Worm (Caenorhabditis elegans) whole organism, L1 larva: ENCODE results near the gene C35B1.2.
A peak's percentile ranks its signal among the peaks of the same experiment; 100 is the strongest.

ENCODE experiments used
- C16A3.4 ChIP-seq: fragments of 150-350 bp; optimal IDR thresholded peaks from 2 replicates; lab custom pipeline; 2014; ENCODE audit warnings: missing biosample characterization, missing genetic modification characterization
- C34B4.2 ChIP-seq: sonication (generic microtip); optimal IDR thresholded peaks from 2 replicates; lab custom pipeline; 2017; ENCODE audit warnings: mild to moderate bottlenecking, missing genetic modification characterization, missing compliant biosample characterization
- F16B12.6 ChIP-seq: fragments of 150-350 bp; optimal IDR thresholded peaks from 2 replicates; lab custom pipeline; 2014; ENCODE audit warnings: missing biosample characterization, missing genetic modification characterization
- alr-1 ChIP-seq: fragments of 200-800 bp; sonication (Bioruptor generic); optimal IDR thresholded peaks from 2 replicates; lab custom pipeline; 2018; ENCODE audit warnings: borderline replicate concordance, mild to moderate bottlenecking, missing genetic modification characterization, missing compliant biosample characterization
- aly-2 ChIP-seq: fragments of 150-350 bp; optimal IDR thresholded peaks from 2 replicates; lab custom pipeline; 2014; ENCODE audit warnings: missing biosample characterization, missing genetic modification characterization
- ceh-8 ChIP-seq: fragments of 200-800 bp; sonication (Bioruptor generic); optimal IDR thresholded peaks from 2 replicates; lab custom pipeline; 2018; ENCODE audit warnings: mild to moderate bottlenecking, missing genetic modification characterization, moderate library complexity, missing compliant biosample characterization
- ceh-82 ChIP-seq, 3 experiments: fragments of 150-350 bp in 1 of 3; sonication (generic microtip) in 2 of 3; optimal IDR thresholded peaks; 2 replicates each; lab custom pipeline; 2014 to 2017; ENCODE audit warnings: missing biosample characterization in 3 of 3, missing genetic modification characterization in 3 of 3
- ceh-88 ChIP-seq: fragments of 200-800 bp; sonication (Bioruptor generic); IDR thresholded peaks from 2 replicates; pipeline ENCODE4 v1.3.6; 2022; ENCODE audit warnings: missing genetic modification characterization, missing compliant biosample characterization
- dpl-1 ChIP-seq, 3 experiments: fragments of 150-350 bp in 2 of 3; sonication (generic microtip) in 1 of 3; optimal IDR thresholded peaks; 2 replicates each; lab custom pipeline; 2014 to 2017; ENCODE audit warnings: missing biosample characterization in 3 of 3, missing genetic modification characterization in 3 of 3, missing genetic modification reagents in 3 of 3
- dsc-1 ChIP-seq: sonication (generic microtip); optimal IDR thresholded peaks from 2 replicates; lab custom pipeline; 2016; ENCODE audit warnings: mild to moderate bottlenecking, missing genetic modification characterization, missing compliant biosample characterization
- efl-3 ChIP-seq: fragments of 200-800 bp; sonication (Bioruptor generic); optimal IDR thresholded peaks from 2 replicates; lab custom pipeline; 2018; ENCODE audit warnings: mild to moderate bottlenecking, missing genetic modification characterization, missing compliant biosample characterization
- egl-27 ChIP-seq, 2 experiments: fragments of 150-350 bp in 1 of 2; sonication (generic microtip); optimal IDR thresholded peaks; 3 replicates each; lab custom pipeline; 2017 to 2018; ENCODE audit warnings: missing biosample characterization in 2 of 2, missing genetic modification characterization in 2 of 2, missing genetic modification reagents in 2 of 2
- elt-2 ChIP-seq: sonication (generic microtip); optimal IDR thresholded peaks from 2 replicates; lab custom pipeline; 2016; ENCODE audit warnings: missing genetic modification characterization, mild to moderate bottlenecking, inconsistent platforms, missing compliant biosample characterization, missing genetic modification reagents
- elt-3 ChIP-seq, 6 experiments: fragments of 150-350 bp in 1 of 6; sonication (generic microtip); optimal IDR thresholded peaks; 2 replicates each; lab custom pipeline; 2017 to 2018; ENCODE audit warnings: missing biosample characterization in 6 of 6, missing genetic modification characterization in 6 of 6, inconsistent platforms in 1 of 6
- fkh-8 ChIP-seq: sonication (generic microtip); optimal IDR thresholded peaks from 2 replicates; lab custom pipeline; 2016; ENCODE audit warnings: mild to moderate bottlenecking, missing genetic modification characterization, missing compliant biosample characterization
- hlh-17 ChIP-seq: fragments of 200-800 bp; sonication (Bioruptor generic); optimal IDR thresholded peaks from 2 replicates; lab custom pipeline; 2018; ENCODE audit warnings: missing genetic modification characterization, mild to moderate bottlenecking, missing compliant biosample characterization, moderate library complexity, borderline replicate concordance
- jun-1 ChIP-seq: fragments of 150-350 bp; optimal IDR thresholded peaks from 2 replicates; lab custom pipeline; 2014; ENCODE audit warnings: missing biosample characterization, missing genetic modification reagents, missing genetic modification characterization
- lin-15B ChIP-seq: fragments of 150-350 bp; sonication (generic microtip); optimal IDR thresholded peaks from 3 replicates; lab custom pipeline; 2014; ENCODE audit warnings: missing biosample characterization, missing genetic modification characterization
- lin-35 ChIP-seq, 2 experiments: fragments of 150-350 bp; optimal IDR thresholded peaks; 2 replicates each; lab custom pipeline; 2014; ENCODE audit warnings: missing biosample characterization in 2 of 2, missing genetic modification characterization in 2 of 2, missing genetic modification reagents in 2 of 2
- lin-39 ChIP-seq: fragments of 150-350 bp; optimal IDR thresholded peaks from 2 replicates; lab custom pipeline; 2014; ENCODE audit warnings: missing biosample characterization, missing genetic modification reagents, missing genetic modification characterization
- mab-9 ChIP-seq: fragments of 200-800 bp; sonication (Bioruptor generic); IDR thresholded peaks from 2 replicates; pipeline ENCODE4 v1.3.6; 2022; ENCODE audit warnings: missing genetic modification reagents, missing genetic modification characterization, missing compliant biosample characterization
- mep-1 ChIP-seq: fragments of 150-350 bp; optimal IDR thresholded peaks from 2 replicates; lab custom pipeline; 2014; ENCODE audit warnings: missing biosample characterization, missing genetic modification characterization
- nhr-11 ChIP-seq: fragments of 150-350 bp; optimal IDR thresholded peaks from 2 replicates; lab custom pipeline; 2014; ENCODE audit warnings: missing biosample characterization, missing genetic modification characterization
- nhr-12 ChIP-seq: sonication (generic microtip); optimal IDR thresholded peaks from 2 replicates; lab custom pipeline; 2017; ENCODE audit warnings: missing biosample characterization, missing genetic modification characterization
- nhr-19 ChIP-seq: fragments of 200-800 bp; sonication (Bioruptor generic); conservative IDR thresholded peaks from 2 replicates; pipeline ENCODE4 v1.3.6; 2022; ENCODE audit warnings: missing genetic modification characterization, missing compliant biosample characterization
- nhr-20 ChIP-seq: sonication (generic microtip); optimal IDR thresholded peaks from 2 replicates; lab custom pipeline; 2016; ENCODE audit warnings: mild to moderate bottlenecking, missing genetic modification characterization, missing compliant biosample characterization
- nhr-237 ChIP-seq: fragments of 150-350 bp; optimal IDR thresholded peaks from 2 replicates; lab custom pipeline; 2014; ENCODE audit warnings: missing biosample characterization, missing genetic modification characterization
- nhr-47 ChIP-seq: sonication (generic microtip); optimal IDR thresholded peaks from 2 replicates; lab custom pipeline; 2016; ENCODE audit warnings: mild to moderate bottlenecking, missing genetic modification characterization, moderate library complexity, missing compliant biosample characterization
- nhr-84 ChIP-seq: sonication (generic microtip); optimal IDR thresholded peaks from 2 replicates; lab custom pipeline; 2017; ENCODE audit warnings: missing biosample characterization, missing genetic modification characterization
- nhr-85 ChIP-seq: sonication (generic microtip); peaks from one replicate; lab custom pipeline; 2016; ENCODE audit warnings: missing genetic modification characterization, inconsistent platforms, missing compliant biosample characterization
- nhr-90 ChIP-seq: sonication (generic microtip); optimal IDR thresholded peaks from 2 replicates; lab custom pipeline; 2016; ENCODE audit warnings: mild to moderate bottlenecking, missing genetic modification characterization, missing compliant biosample characterization; ENCODE audit not compliant: poor library complexity
- skn-1 ChIP-seq: fragments of 150-350 bp; optimal IDR thresholded peaks from 2 replicates; lab custom pipeline; 2014; ENCODE audit warnings: missing biosample characterization, missing genetic modification characterization
- snpc-4 ChIP-seq: fragments of 150-350 bp; optimal IDR thresholded peaks from 2 replicates; lab custom pipeline; 2014; ENCODE audit warnings: missing biosample characterization, missing genetic modification characterization
- sup-37 ChIP-seq: fragments of 200-800 bp; sonication (Bioruptor generic); optimal IDR thresholded peaks from 2 replicates; lab custom pipeline; 2018; ENCODE audit warnings: mild to moderate bottlenecking, missing genetic modification characterization, missing compliant biosample characterization
- swsn-7 ChIP-seq: sonication (generic microtip); optimal IDR thresholded peaks from 2 replicates; lab custom pipeline; 2016; ENCODE audit warnings: missing genetic modification characterization, missing compliant biosample characterization
- tbx-2 ChIP-seq: sonication (generic microtip); optimal IDR thresholded peaks from 2 replicates; lab custom pipeline; 2016; ENCODE audit warnings: missing genetic modification characterization, missing compliant biosample characterization
- tlp-1 ChIP-seq: fragments of 150-350 bp; optimal IDR thresholded peaks from 2 replicates; lab custom pipeline; 2014; ENCODE audit warnings: missing biosample characterization, missing genetic modification characterization
- unc-130 ChIP-seq: fragments of 150-350 bp; optimal IDR thresholded peaks from 2 replicates; lab custom pipeline; 2017; ENCODE audit warnings: missing biosample characterization, missing genetic modification characterization, inconsistent platforms
- unc-30 ChIP-seq: sonication (generic microtip); optimal IDR thresholded peaks from 2 replicates; lab custom pipeline; 2017; ENCODE audit warnings: missing biosample characterization, missing genetic modification characterization
- unc-62 ChIP-seq: fragments of 150-350 bp; optimal IDR thresholded peaks from 2 replicates; lab custom pipeline; 2014; ENCODE audit warnings: missing biosample characterization, missing genetic modification reagents, missing genetic modification characterization
- unc-98 ChIP-seq: fragments of 200-800 bp; sonication (Bioruptor generic); IDR thresholded peaks from 2 replicates; pipeline ENCODE4 v1.3.6; 2022; ENCODE audit warnings: missing genetic modification characterization, missing compliant biosample characterization
- vab-15 ChIP-seq: sonication (generic microtip); optimal IDR thresholded peaks from 2 replicates; lab custom pipeline; 2017; ENCODE audit warnings: missing genotype, mild to moderate bottlenecking, missing genetic modification characterization, missing compliant biosample characterization
- ztf-11 ChIP-seq, 2 experiments: sonication (generic microtip); optimal IDR thresholded peaks; 2 replicates each; lab custom pipeline; 2016 to 2017; ENCODE audit warnings: missing genetic modification characterization in 2 of 2, missing biosample characterization in 1 of 2, missing compliant biosample characterization in 1 of 2
- ztf-4 ChIP-seq: fragments of 150-350 bp; optimal IDR thresholded peaks from 2 replicates; lab custom pipeline; 2014; ENCODE audit warnings: missing biosample characterization, missing genetic modification characterization

C35B1.2 gene

DNA sequence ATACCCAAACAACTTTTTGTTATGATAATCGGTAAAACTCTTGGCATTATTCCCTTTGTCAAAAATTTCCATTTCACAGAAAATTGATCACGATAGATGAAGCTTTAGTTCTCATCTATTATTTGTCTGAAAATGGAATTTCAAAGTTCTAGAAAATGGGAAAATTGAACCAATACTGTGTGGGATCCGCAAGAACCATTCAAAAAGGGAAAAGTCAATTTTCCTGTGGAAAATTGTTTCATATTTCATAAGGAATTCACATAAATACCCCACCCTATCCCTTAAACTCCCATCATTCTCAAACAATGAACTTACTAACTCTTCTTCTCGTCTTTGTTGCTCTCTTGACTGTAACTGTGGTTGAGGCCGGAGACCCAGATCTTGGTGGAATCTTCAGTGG is 5.2 kb upstream of the C35B1.2 start, which contains the start of the genes C35B1.9 and C35B1.3:
TSS of gene C35B1.9 (minus strand) at position 101 of the 400 bp plus-strand sequence.
TSS of gene C35B1.3 (plus strand) at position 306 of the 400 bp plus-strand sequence.
- TF ChIP-seq vab-15 (tag; lab: Kevin White, UChicago) (no peak), aly-2 (tag; lab: Kevin White, UChicago) (no peak), ztf-11 (tag; optimal IDR thresholded peaks at IDR 0.05; lab: Kevin White, UChicago) (no peak)

DNA sequence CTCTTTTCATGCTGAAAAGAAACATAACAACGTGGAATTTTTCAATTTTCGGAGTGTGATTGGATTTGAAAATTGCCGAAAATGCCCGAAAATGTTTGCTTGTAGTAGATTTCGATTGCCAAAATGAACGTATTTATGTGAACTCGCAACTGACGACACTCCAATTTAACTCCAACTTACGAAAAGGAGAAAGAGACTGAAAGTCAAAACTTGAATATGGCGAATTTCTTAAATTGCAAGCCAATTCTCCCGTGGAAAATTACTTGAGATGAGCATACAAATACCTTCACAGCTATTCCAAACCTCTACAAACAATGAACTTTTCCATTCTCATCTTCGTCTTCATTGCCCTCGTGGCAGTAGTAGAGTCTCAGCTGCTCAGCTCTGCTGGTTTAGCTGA is 3.4 kb upstream of the C35B1.2 start:
- TF ChIP-seq tlp-1 (tag; lab: Kevin White, UChicago): no peak
- no peak for TF ChIP-seq alr-1 (tag; lab: Kevin White, UChicago)
- no peak for TF ChIP-seq aly-2 (tag; lab: Kevin White, UChicago)
- TF ChIP-seq unc-130 (tag; lab: Kevin White, UChicago): no peak
- TF ChIP-seq nhr-20 (tag; lab: Kevin White, UChicago): no peak
- no peak for TF ChIP-seq dsc-1 (tag; lab: Kevin White, UChicago)
- TF ChIP-seq unc-30 (tag; lab: Kevin White, UChicago): no peak
- TF ChIP-seq nhr-84: no peak
- no peak for TF ChIP-seq efl-3
- TF ChIP-seq snpc-4 (tag; lab: Kevin White, UChicago): no peak
- no peak for TF ChIP-seq lin-39 (tag; lab: Kevin White, UChicago)
- no peak for TF ChIP-seq fkh-8
- no peak for TF ChIP-seq sup-37 (GFP tag; lab: Kevin White, UChicago)
- no peak for TF ChIP-seq swsn-7 (tag; lab: Kevin White, UChicago)
- no peak for TF ChIP-seq mep-1 (tag; lab: Kevin White, UChicago)
- TF ChIP-seq unc-98 (GFP tag; lab: Robert Waterston, UW): no peak

DNA sequence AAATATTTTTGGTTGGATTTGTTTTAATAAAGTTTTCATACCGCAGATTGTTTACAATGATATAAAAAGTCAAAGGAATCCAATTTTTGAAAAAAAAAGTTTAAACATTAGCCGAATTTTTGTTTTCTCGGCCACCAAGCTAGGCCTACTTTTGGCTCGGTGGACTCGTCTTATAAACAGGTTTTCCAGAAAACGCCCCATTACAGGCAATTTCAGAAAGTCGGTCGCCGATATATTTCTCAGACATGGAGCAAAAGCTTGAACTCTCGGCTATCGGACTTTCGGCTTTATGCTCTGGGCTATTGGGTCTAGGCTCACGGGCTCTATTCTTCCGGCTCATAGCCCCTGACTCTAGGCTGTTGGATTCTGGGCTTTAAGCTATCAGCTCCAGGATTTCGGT is 2.9 kb upstream of the C35B1.2 start:
- TF ChIP-seq jun-1 (no peak), mep-1 (tag; lab: Kevin White, UChicago) (no peak), nhr-47 (tag; lab: Kevin White, UChicago) (no peak), ceh-88 (GFP tag; lab: Robert Waterston, UW) (no peak), F16B12.6 (tag; lab: Kevin White, UChicago) (no peak), dsc-1 (tag; lab: Kevin White, UChicago) (no peak), tlp-1 (tag; lab: Kevin White, UChicago) (no peak), nhr-237 (tag; lab: Kevin White, UChicago) (no peak), lin-15B (tag; lab: Kevin White, UChicago) (no peak), dpl-1 (GFP tag; optimal IDR thresholded peaks at IDR 0.05; lab: Kevin White, UChicago) (no peak), skn-1 (no peak), C34B4.2 (tag; lab: Kevin White, UChicago) (no peak), ztf-11 (tag; optimal IDR thresholded peaks at IDR 0.05; lab: Kevin White, UChicago) (no peak), elt-3 (tag; optimal IDR thresholded peaks at IDR 0.05; lab: Kevin White, UChicago) (no peak), ztf-4 (tag; lab: Kevin White, UChicago) (no peak), nhr-12 (tag; lab: Kevin White, UChicago) (no peak), nhr-84 (no peak), ceh-82 (tag; optimal IDR thresholded peaks at IDR 0.05; lab: Kevin White, UChicago) (no peak)

- TF ChIP-seq hlh-17 (GFP tag; lab: Kevin White, UChicago) (no peak), mab-9 (GFP tag; lab: Robert Waterston, UW) (no peak), ceh-8 (GFP tag; lab: Kevin White, UChicago) (no peak)
These were observed 1.9 kb upstream of the C35B1.2 start, which contains the start of gene C35B1.5 for ce11 chrIV:4084109-4084508. Gene C35B1.5 (minus strand): TSS chrIV:4084209.

DNA sequence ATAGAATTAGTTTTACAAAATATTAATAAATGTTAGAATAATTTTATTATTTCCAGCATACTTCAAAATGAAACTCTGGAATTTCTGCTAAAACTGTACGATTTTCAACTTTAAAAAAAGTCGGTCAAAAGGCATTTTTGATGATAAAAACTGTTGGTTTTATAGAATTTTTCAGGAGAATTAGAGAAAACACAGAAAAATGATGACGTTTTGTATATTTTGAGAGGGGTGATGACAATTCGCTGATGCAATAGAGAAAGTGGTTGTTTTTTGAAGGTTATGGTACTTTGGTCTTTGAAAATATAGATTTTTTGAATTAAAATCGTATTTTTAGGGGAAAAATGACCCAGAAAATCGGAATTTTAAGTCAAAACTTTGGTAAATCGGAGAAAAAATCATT is 990 bp upstream of the C35B1.2 start:
- TF ChIP-seq tbx-2 (tag; lab: Kevin White, UChicago): no peak
- no peak for TF ChIP-seq nhr-20 (tag; lab: Kevin White, UChicago)
- no peak for TF ChIP-seq F16B12.6 (tag; lab: Kevin White, UChicago)
- no peak for TF ChIP-seq unc-62
- no peak for TF ChIP-seq jun-1
- TF ChIP-seq elt-2 (tag; lab: Kevin White, UChicago): peak; percentile 48
- no peak for TF ChIP-seq nhr-11 (tag; lab: Kevin White, UChicago)
- peak; percentile 7 for TF ChIP-seq nhr-90 (tag; lab: Kevin White, UChicago)
- no peak for TF ChIP-seq C16A3.4 (tag; lab: Kevin White, UChicago)
- TF ChIP-seq dsc-1 (tag; lab: Kevin White, UChicago): no peak
- peak; percentile 83 for TF ChIP-seq nhr-85
- TF ChIP-seq fkh-8: no peak
- no peak for TF ChIP-seq nhr-84
- peak in 1 of 2 experiments; percentile 57 for TF ChIP-seq lin-35 (GFP tag; optimal IDR thresholded peaks at IDR 0.05; lab: Kevin White, UChicago)
- TF ChIP-seq skn-1: peak; percentile 98
- peak; percentile 28; the same call in 1 of the 2 replicates for TF ChIP-seq nhr-19
- TF ChIP-seq C34B4.2 (tag; lab: Kevin White, UChicago): no peak
- no peak for TF ChIP-seq egl-27 (tag; optimal IDR thresholded peaks at IDR 0.05; lab: Kevin White, UChicago)
